Fruit fly (Drosophila melanogaster): ENCODE results near the gene CG7920.
A peak's percentile ranks its signal among the peaks of the same experiment; 100 is the strongest.

CG7920 gene

DNA sequence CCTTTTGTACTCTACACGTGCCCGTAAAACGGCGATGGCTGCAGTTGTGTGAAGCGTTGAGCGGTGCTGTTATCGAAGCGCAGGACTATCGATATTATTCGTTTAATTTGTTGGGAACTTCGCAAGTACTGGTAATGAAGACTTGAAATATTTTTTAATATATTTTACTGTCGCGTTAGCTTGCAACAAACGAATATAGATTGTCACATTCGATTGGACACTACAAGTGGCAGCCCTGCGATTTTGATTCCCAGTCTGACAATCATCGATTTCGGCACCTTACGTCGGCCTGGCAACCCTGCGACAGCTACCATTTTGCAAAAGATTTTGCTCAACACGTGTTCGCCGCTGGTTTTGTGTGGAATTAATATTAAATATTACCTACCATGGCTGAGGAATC is 10.4 kb downstream of the CG7920 start, which contains the start of the genes Nlp and Nph (continued):
- TF ChIP-seq CG1024 (GFP tag; IDR thresholded peaks at IDR 0.05) (no peak), nerfin-2 (GFP tag; IDR thresholded peaks at IDR 0.05; ENCODE audit: partially characterized antibody) (peak; percentile 78), CG14050 (GFP tag; IDR thresholded peaks at IDR 0.05) (no peak), dysf (GFP tag; IDR thresholded peaks at IDR 0.05) (peak; percentile 22; the same call in 1 of the 3 replicates), odd (GFP tag; optimal IDR thresholded peaks at IDR 0.05) (no peak), CG8388 (GFP tag; optimal IDR thresholded peaks at IDR 0.05) (no peak), gsb-n (tag; optimal IDR thresholded peaks at IDR 0.05) (no peak), Opbp (GFP tag; IDR thresholded peaks at IDR 0.05; ENCODE audit: partially characterized antibody) (peak; percentile 76), CG11398 (GFP tag; optimal IDR thresholded peaks at IDR 0.05) (no peak), CG17912 (GFP tag; optimal IDR thresholded peaks at IDR 0.05) (no peak), CG7357 (GFP tag; IDR thresholded peaks at IDR 0.05) (no peak), vvl (GFP tag; IDR thresholded peaks at IDR 0.05) (no peak), Xrp1 (GFP tag; IDR thresholded peaks at IDR 0.05) (no peak), fd64A (GFP tag; optimal IDR thresholded peaks at IDR 0.05) (no peak), Ravus (GFP tag; IDR thresholded peaks at IDR 0.05) (no peak), hkb (optimal IDR thresholded peaks at IDR 0.05) (no peak), hkb (GFP tag; IDR thresholded peaks at IDR 0.05) (peak; percentile 48; the same call in 1 of the 2 replicates), Myb (GFP tag; optimal IDR thresholded peaks at IDR 0.05) (peak; percentile 26), hth (optimal IDR thresholded peaks at IDR 0.05) (no peak), CG7372 (GFP tag; IDR thresholded peaks at IDR 0.05) (0 out of 2 replicates have a peak, but pooled peaks have one; percentile 35), CG10959 (GFP tag; IDR thresholded peaks at IDR 0.05) (no peak), CG3407 (GFP tag; optimal IDR thresholded peaks at IDR 0.05) (no peak), sd (tag; optimal IDR thresholded peaks at IDR 0.05) (no peak), CG7963 (GFP tag; IDR thresholded peaks at IDR 0.05; ENCODE audit: partially characterized antibody) (peak; percentile 62), Fer2 (tag; optimal IDR thresholded peaks at IDR 0.05) (no peak), Six4 (GFP tag; optimal IDR thresholded peaks at IDR 0.05) (no peak), Mrtf (GFP tag; IDR thresholded peaks at IDR 0.05) (no peak), Adf1 (GFP tag; IDR thresholded peaks at IDR 0.05) (0 out of 2 replicates have a peak, but pooled peaks have one; percentile 7), CG3163 (GFP tag; optimal IDR thresholded peaks at IDR 0.05) (no peak), Elba2 (GFP tag; optimal IDR thresholded peaks at IDR 0.05) (no peak), Dfd (GFP tag; optimal IDR thresholded peaks at IDR 0.05) (no peak), ab (GFP tag; optimal IDR thresholded peaks at IDR 0.05) (no peak), Dad (GFP tag; optimal IDR thresholded peaks at IDR 0.05) (no peak), sna (GFP tag; IDR thresholded peaks at IDR 0.05; ENCODE audit: partially characterized antibody) (peak; percentile 94), CG4730 (GFP tag; IDR thresholded peaks at IDR 0.05) (no peak), lmd (GFP tag; IDR thresholded peaks at IDR 0.05) (no peak), Gsc (GFP tag; IDR thresholded peaks at IDR 0.05) (no peak), PHDP (tag; optimal IDR thresholded peaks at IDR 0.05) (no peak), ato (GFP tag; IDR thresholded peaks at IDR 0.05; ENCODE audit: partially characterized antibody) (peak; percentile 85), crol (GFP tag; IDR thresholded peaks at IDR 0.05) (no peak), Hmr (GFP tag; optimal IDR thresholded peaks at IDR 0.05) (no peak), CG14014 (GFP tag; IDR thresholded peaks at IDR 0.05) (no peak), CG8924 (tag; optimal IDR thresholded peaks at IDR 0.05) (peak; percentile 43), CG17612 (GFP tag; IDR thresholded peaks at IDR 0.05) (no peak), HLHmδ (GFP tag; optimal IDR thresholded peaks at IDR 0.05) (no peak), zfh2 (GFP tag; optimal IDR thresholded peaks at IDR 0.05) (no peak), esg (GFP tag; conservative IDR thresholded peaks at IDR 0.05) (no peak), Hand (GFP tag; optimal IDR thresholded peaks at IDR 0.05) (no peak), CG7839 (tag; optimal IDR thresholded peaks at IDR 0.05) (no peak), peb (GFP tag; IDR thresholded peaks at IDR 0.05) (no peak), HmgZ (tag; optimal IDR thresholded peaks at IDR 0.05) (peak; percentile 69), CG11560 (tag; IDR thresholded peaks at IDR 0.05) (peak; percentile 93), z (GFP tag; IDR thresholded peaks at IDR 0.05) (no peak)
